Fruit fly (Drosophila melanogaster) whole organism, embryonic: ENCODE data around the gene CG32459.

ENCODE experiments used
- Antp ChIP-seq: fragments of 200-800 bp; sonication (Bioruptor generic); optimal IDR thresholded peaks from 3 replicates; lab custom pipeline; 2016; ENCODE audit warnings: missing biosample characterization, missing genetic modification characterization
- Bdp1 ChIP-seq: fragments of 200-800 bp; sonication (Bioruptor generic); optimal IDR thresholded peaks from 3 replicates; lab custom pipeline; 2016; ENCODE audit warnings: missing biosample characterization, missing genetic modification characterization
- CG10147 ChIP-seq: fragments of 200-800 bp; sonication (Bioruptor generic); optimal IDR thresholded peaks from 2 replicates; lab custom pipeline; 2019; ENCODE audit warnings: missing biosample characterization, mild to moderate bottlenecking, missing genetic modification characterization, moderate library complexity
- CG10366 ChIP-seq: fragments of 200-800 bp; sonication (Bioruptor generic); IDR thresholded peaks from 2 replicates; pipeline ENCODE4 v1.3.6; 2022; ENCODE audit warnings: missing biosample characterization, missing genetic modification characterization
- CG10431 ChIP-seq: fragments of 200-800 bp; sonication (Bioruptor generic); optimal IDR thresholded peaks from 3 replicates; lab custom pipeline; 2018; ENCODE audit warnings: missing biosample characterization, mild to moderate bottlenecking, missing genetic modification characterization
- CG10959 ChIP-seq: fragments of 200-800 bp; sonication (Bioruptor generic); IDR thresholded peaks from 2 replicates; pipeline ENCODE4 v1.3.6; 2022; ENCODE audit warnings: missing biosample characterization, missing genetic modification characterization
- CG12391 ChIP-seq: fragments of 200-800 bp; sonication (Bioruptor generic); optimal IDR thresholded peaks from 3 replicates; lab custom pipeline; 2018; ENCODE audit warnings: missing biosample characterization, mild to moderate bottlenecking, missing genetic modification characterization, moderate library complexity
- CG13123 ChIP-seq: fragments of 200-800 bp; sonication (Bioruptor generic); optimal IDR thresholded peaks from 2 replicates; lab custom pipeline; 2016; ENCODE audit warnings: missing biosample characterization, missing genetic modification characterization
- CG13775 ChIP-seq: fragments of 200-800 bp; sonication (Bioruptor generic); optimal IDR thresholded peaks from 3 replicates; lab custom pipeline; 2017; ENCODE audit warnings: missing biosample characterization, mild to moderate bottlenecking, missing genetic modification characterization
- CG14050 ChIP-seq: fragments of 200-800 bp; sonication (Bioruptor generic); IDR thresholded peaks from 3 replicates; pipeline ENCODE4 v1.3.6; 2022; ENCODE audit warnings: missing biosample characterization, missing genetic modification characterization
- CG14965 ChIP-seq: fragments of 200-800 bp; sonication (Bioruptor generic); optimal IDR thresholded peaks from 2 replicates; lab custom pipeline; 2016; ENCODE audit warnings: missing biosample characterization, missing genetic modification characterization, borderline replicate concordance
- CG16815 ChIP-seq: fragments of 200-800 bp; sonication (Bioruptor generic); optimal IDR thresholded peaks from 3 replicates; lab custom pipeline; 2017; ENCODE audit warnings: missing biosample characterization, mild to moderate bottlenecking, missing genetic modification characterization
- CG16863 ChIP-seq: fragments of 200-800 bp; sonication (Bioruptor generic); optimal IDR thresholded peaks from 3 replicates; lab custom pipeline; 2016; ENCODE audit warnings: missing biosample characterization, missing genetic modification characterization
- CG17186 ChIP-seq: fragments of 200-800 bp; sonication (Bioruptor generic); optimal IDR thresholded peaks from 3 replicates; lab custom pipeline; 2017; ENCODE audit warnings: missing biosample characterization, missing genetic modification reagents, missing genetic modification characterization
- CG17328 ChIP-seq: fragments of 200-800 bp; sonication (Bioruptor generic); IDR thresholded peaks from 2 replicates; pipeline ENCODE4 v1.3.6; 2022; ENCODE audit warnings: missing biosample characterization, missing genetic modification characterization
- CG30431 ChIP-seq: fragments of 200-800 bp; sonication (Bioruptor generic); optimal IDR thresholded peaks from 2 replicates; lab custom pipeline; 2017; ENCODE audit warnings: missing biosample characterization, missing genetic modification characterization
- CG32767 ChIP-seq: fragments of 200-800 bp; sonication (Bioruptor generic); IDR thresholded peaks from 2 replicates; pipeline ENCODE4 v1.3.6; 2022; ENCODE audit warnings: missing biosample characterization, missing genetic modification characterization
- CG34224 ChIP-seq: fragments of 200-800 bp; sonication (Bioruptor generic); IDR thresholded peaks from 3 replicates; pipeline ENCODE4 v1.3.6; 2022; ENCODE audit warnings: missing biosample characterization, missing genetic modification characterization; ENCODE audit not compliant: partially characterized antibody
- CG42726 ChIP-seq: fragments of 200-800 bp; sonication (Bioruptor generic); IDR thresholded peaks from 2 replicates; pipeline ENCODE4 v1.3.6; 2022; ENCODE audit warnings: missing biosample characterization, missing genetic modification characterization; ENCODE audit not compliant: partially characterized antibody
- CG6254 ChIP-seq: fragments of 200-800 bp; sonication (Bioruptor generic); optimal IDR thresholded peaks from 3 replicates; lab custom pipeline; 2017; ENCODE audit warnings: mild to moderate bottlenecking, missing biosample characterization, missing genetic modification reagents, missing genetic modification characterization
- CG6272 ChIP-seq: fragments of 200-800 bp; sonication (Bioruptor generic); IDR thresholded peaks from 2 replicates; pipeline ENCODE4 v1.3.6; 2022; ENCODE audit warnings: missing biosample characterization, missing genetic modification characterization
- CG6791 ChIP-seq: fragments of 200-800 bp; sonication (Bioruptor generic); IDR thresholded peaks from 3 replicates; pipeline ENCODE4 v1.3.6; 2022; ENCODE audit warnings: missing biosample characterization, missing genetic modification characterization; ENCODE audit not compliant: partially characterized antibody
- CG8924 ChIP-seq: fragments of 200-800 bp; optimal IDR thresholded peaks from 3 replicates; lab custom pipeline; 2019; ENCODE audit warnings: missing biosample characterization, mild to moderate bottlenecking, missing genetic modification characterization, moderate library complexity
- CG9215 ChIP-seq: fragments of 200-800 bp; sonication (Bioruptor generic); IDR thresholded peaks from 2 replicates; pipeline ENCODE4 v1.3.6; 2022; ENCODE audit warnings: missing biosample characterization, missing genetic modification characterization
- Dbx ChIP-seq: fragments of 200-800 bp; sonication (Bioruptor generic); IDR thresholded peaks from 3 replicates; pipeline ENCODE4 v1.3.6; 2022; ENCODE audit warnings: missing biosample characterization, missing genetic modification characterization
- Dip3 ChIP-seq: fragments of 200-800 bp; sonication (Bioruptor generic); optimal IDR thresholded peaks from 3 replicates; lab custom pipeline; 2016; ENCODE audit warnings: missing biosample characterization, missing genetic modification characterization
- Hr3 ChIP-seq: fragments of 200-800 bp; sonication (Bioruptor generic); optimal IDR thresholded peaks from 3 replicates; lab custom pipeline; 2016; ENCODE audit warnings: missing biosample characterization, missing genetic modification characterization
- MBD-R2 ChIP-seq: fragments of 200-800 bp; sonication (Bioruptor generic); IDR thresholded peaks from 2 replicates; pipeline ENCODE4 v1.3.6; 2022; ENCODE audit warnings: missing biosample characterization, missing genetic modification characterization
- Ptx1 ChIP-seq: fragments of 200-800 bp; sonication (Bioruptor generic); IDR thresholded peaks from 2 replicates; pipeline ENCODE4 v1.3.6; 2022; ENCODE audit warnings: missing biosample characterization, missing genetic modification characterization
- Side ChIP-seq: fragments of 200-800 bp; sonication (Bioruptor generic); optimal IDR thresholded peaks from 2 replicates; lab custom pipeline; 2016; ENCODE audit warnings: missing biosample characterization, missing genetic modification characterization
- Stat92E ChIP-seq, 3 experiments: fragments of >200 bp in 2 of 3; fragments of 200-800 bp in 1 of 3; sonication (Bioruptor generic) in 1 of 3; optimal IDR thresholded peaks; 2 replicates each; lab custom pipeline; 2017 to 2019; ENCODE audit warnings: missing biosample characterization in 3 of 3, missing genetic modification characterization in 3 of 3, mild to moderate bottlenecking in 1 of 3, moderate library complexity in 1 of 3
- Taf1 ChIP-seq: fragments of 200-800 bp; sonication (Bioruptor generic); IDR thresholded peaks from 2 replicates; pipeline ENCODE4 v1.3.6; 2022; ENCODE audit warnings: missing biosample characterization, missing genetic modification characterization
- al ChIP-seq: fragments of 200-800 bp; sonication (Bioruptor generic); IDR thresholded peaks from 2 replicates; pipeline ENCODE4 v1.3.6; 2022; ENCODE audit warnings: missing biosample characterization, missing genetic modification characterization
- aop ChIP-seq: fragments of 200-800 bp; sonication (Bioruptor generic); IDR thresholded peaks from 2 replicates; pipeline ENCODE4 v1.3.6; 2022; ENCODE audit warnings: missing biosample characterization, missing genetic modification characterization
- ap ChIP-seq: fragments of 200-800 bp; sonication (Bioruptor generic); IDR thresholded peaks from 2 replicates; pipeline ENCODE4 v1.3.6; 2022; ENCODE audit warnings: missing biosample characterization, missing genetic modification characterization
- cad ChIP-seq: fragments of >200 bp; optimal IDR thresholded peaks from 2 replicates; lab custom pipeline; 2017; ENCODE audit warnings: missing biosample characterization, missing genetic modification characterization
- cg ChIP-seq: fragments of 200-800 bp; sonication (Bioruptor generic); optimal IDR thresholded peaks from 3 replicates; lab custom pipeline; 2019; ENCODE audit warnings: missing biosample characterization, mild to moderate bottlenecking, missing genetic modification characterization, moderate library complexity
- ci ChIP-seq: fragments of 200-800 bp; sonication (Bioruptor generic); IDR thresholded peaks from 3 replicates; pipeline ENCODE4 v1.3.6; 2022; ENCODE audit warnings: missing biosample characterization, missing genetic modification characterization
- crp ChIP-seq, 2 experiments: fragments of 200-800 bp; sonication (Bioruptor generic); optimal IDR thresholded peaks; 2 replicates in 1 of 2; 3 replicates in 1 of 2; lab custom pipeline; 2017; ENCODE audit warnings: missing biosample characterization in 2 of 2, missing genetic modification characterization in 2 of 2, mild to moderate bottlenecking in 1 of 2, moderate library complexity in 1 of 2
- cwo ChIP-seq: fragments of 200-800 bp; sonication (Bioruptor generic); optimal IDR thresholded peaks from 3 replicates; lab custom pipeline; 2017; ENCODE audit warnings: missing biosample characterization, missing genetic modification characterization, mild to moderate bottlenecking, moderate library complexity, missing genetic modification reagents
- dan ChIP-seq: fragments of 200-800 bp; sonication (Bioruptor generic); IDR thresholded peaks from 2 replicates; pipeline ENCODE4 v1.3.6; 2022; ENCODE audit warnings: missing biosample characterization, missing genetic modification characterization
- fru ChIP-seq: fragments of >200 bp; optimal IDR thresholded peaks from 2 replicates; lab custom pipeline; 2017
- h ChIP-seq: fragments of >200 bp; optimal IDR thresholded peaks from 2 replicates; lab custom pipeline; 2017
- oc ChIP-seq: fragments of 200-800 bp; sonication (Bioruptor generic); optimal IDR thresholded peaks from 2 replicates; lab custom pipeline; 2018; ENCODE audit warnings: missing biosample characterization, mild to moderate bottlenecking, missing genetic modification characterization, moderate library complexity
- ro ChIP-seq: fragments of 200-800 bp; sonication (Bioruptor generic); IDR thresholded peaks from 2 replicates; pipeline ENCODE4 v1.3.6; 2022; ENCODE audit warnings: missing biosample characterization, missing genetic modification characterization
- sob ChIP-seq: fragments of 200-800 bp; sonication (Bioruptor generic); IDR thresholded peaks from 2 replicates; pipeline ENCODE4 v1.3.6; 2022; ENCODE audit warnings: missing biosample characterization, missing genetic modification characterization
- unc-4 ChIP-seq: fragments of 200-800 bp; sonication (Bioruptor generic); IDR thresholded peaks from 2 replicates; pipeline ENCODE4 v1.3.6; 2022; ENCODE audit warnings: missing biosample characterization, missing genetic modification characterization; ENCODE audit not compliant: partially characterized antibody
- vnd ChIP-seq: fragments of 200-800 bp; sonication (Bioruptor generic); IDR thresholded peaks from 3 replicates; pipeline ENCODE4 v1.3.6; 2022; ENCODE audit warnings: missing biosample characterization, missing genetic modification characterization; ENCODE audit not compliant: partially characterized antibody
- zen2 ChIP-seq: fragments of 200-800 bp; sonication (Bioruptor generic); IDR thresholded peaks from 3 replicates; pipeline ENCODE4 v1.3.6; 2022; ENCODE audit warnings: missing biosample characterization, missing genetic modification characterization; ENCODE audit not compliant: partially characterized antibody
- zfh2 ChIP-seq: fragments of 200-800 bp; sonication (Bioruptor generic); optimal IDR thresholded peaks from 2 replicates; lab custom pipeline; 2016; ENCODE audit warnings: missing biosample characterization, missing genetic modification characterization

The CG32459 gene

DNA sequence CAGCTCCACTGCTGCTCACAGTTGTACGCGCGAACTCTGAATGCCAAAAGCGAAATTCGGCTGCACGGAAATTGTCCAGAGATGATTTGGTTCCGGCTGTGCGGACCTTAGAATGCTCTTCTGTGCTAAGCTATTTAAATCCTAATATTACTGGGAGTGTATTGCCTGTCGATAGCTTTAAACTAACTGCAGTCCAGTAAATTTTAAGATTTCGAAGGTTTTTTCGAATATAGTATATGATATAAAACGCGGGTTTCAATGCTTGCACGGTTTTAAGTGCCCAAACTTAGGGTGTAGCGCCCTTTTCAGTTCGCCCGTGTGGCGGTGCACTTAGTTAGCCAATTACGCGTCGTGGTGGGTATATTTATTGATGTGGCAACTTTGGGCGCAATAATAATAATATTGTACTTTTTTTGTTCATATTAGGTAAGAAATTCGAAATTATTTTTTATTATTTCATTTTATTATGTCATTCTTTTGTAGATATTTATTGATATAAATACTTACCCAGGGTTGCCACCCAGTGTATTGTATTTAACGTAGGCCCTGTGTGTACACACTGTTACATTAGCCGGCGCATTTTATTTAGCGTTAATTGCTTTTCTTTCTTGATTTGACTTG lies 23.0 kb upstream of the CG32459 start, which contains the start of the genes Chro and Ssl1 (continued):
- peak; percentile 100 for TF ChIP-seq CG32767 (GFP tag; lab: Robert Waterston, UW)
- peak; percentile 100 for TF ChIP-seq CG12391 (tag; lab: Kevin White, UChicago)
- TF ChIP-seq CG34224 (GFP tag; lab: Robert Waterston, UW), result 0 out of 3 replicates have a peak, but pooled peaks have one; percentile 28
- TF ChIP-seq CG16863, result peak; percentile 100
- peak; percentile 100 for TF ChIP-seq zfh2 (GFP tag; lab: Kevin White, UChicago)
- TF ChIP-seq unc-4 (GFP tag; lab: Robert Waterston, UW), result 0 out of 2 replicates have a peak, but pooled peaks have one; percentile 22
- TF ChIP-seq CG10431 (GFP tag; lab: Kevin White, UChicago), result peak; percentile 98
- TF ChIP-seq CG10959 (GFP tag; lab: Robert Waterston, UW), result peak; percentile 100
- TF ChIP-seq CG17186 (GFP tag; lab: Kevin White, UChicago), result peak; percentile 98
- peak; percentile 100 for TF ChIP-seq CG14050 (GFP tag; lab: Robert Waterston, UW)
- peak; percentile 97 for TF ChIP-seq Bdp1 (GFP tag; lab: Kevin White, UChicago)
- TF ChIP-seq CG6791, result no peak
- TF ChIP-seq CG10366 (GFP tag; lab: Robert Waterston, UW), result peak; percentile 100
- peak; percentile 100 for TF ChIP-seq CG30431 (GFP tag; lab: Kevin White, UChicago)
- peak; percentile 94 for TF ChIP-seq CG14965 (GFP tag; lab: Kevin White, UChicago)
- TF ChIP-seq vnd (GFP tag; lab: Robert Waterston, UW), result no peak
- TF ChIP-seq al (GFP tag; lab: Robert Waterston, UW), result peak; percentile 100
- TF ChIP-seq CG10147, result peak; percentile 99
- peak; percentile 100 for TF ChIP-seq sob
- peak; percentile 100 for TF ChIP-seq Dip3 (GFP tag; lab: Kevin White, UChicago)
- TF ChIP-seq Antp (GFP tag; lab: Kevin White, UChicago), result peak; percentile 100
- peak; percentile 100 for TF ChIP-seq CG8924 (tag; lab: Kevin White, UChicago)
- peak; percentile 99 for TF ChIP-seq cwo (GFP tag; lab: Kevin White, UChicago)
- TF ChIP-seq CG13775 (GFP tag; lab: Kevin White, UChicago), result peak; percentile 100
- TF ChIP-seq CG42726 (GFP tag; lab: Robert Waterston, UW), result peak; percentile 46; the same call in 1 of the 2 replicates
- TF ChIP-seq CG16815 (GFP tag; lab: Kevin White, UChicago), result peak; percentile 100
- peak; percentile 100 for TF ChIP-seq ci (GFP tag; lab: Robert Waterston, UW)
- TF ChIP-seq Side (GFP tag; lab: Kevin White, UChicago), result peak; percentile 100
- no peak for TF ChIP-seq cad (GFP tag; lab: Kevin White, UChicago)
- no peak for TF ChIP-seq h (lab: Kevin White, UChicago)
- peak; percentile 100 for TF ChIP-seq oc (tag; lab: Kevin White, UChicago)
- TF ChIP-seq MBD-R2 (GFP tag; lab: Robert Waterston, UW), result peak; percentile 99
- TF ChIP-seq CG17328 (GFP tag; lab: Robert Waterston, UW), result peak; percentile 100
- peak; percentile 100 for TF ChIP-seq dan (GFP tag; lab: Robert Waterston, UW)
- peak; percentile 100 for TF ChIP-seq ro (GFP tag; lab: Robert Waterston, UW)
- peak; percentile 18 for TF ChIP-seq cg (GFP tag; lab: Kevin White, UChicago)
- TF ChIP-seq Dbx, result peak; percentile 100
- peak; percentile 99 for TF ChIP-seq CG13123
- TF ChIP-seq crp (GFP tag; optimal IDR thresholded peaks at IDR 0.05; lab: Kevin White, UChicago), result peak; percentile 60 to 83
- TF ChIP-seq CG6272, result peak; percentile 100
- TF ChIP-seq aop (GFP tag; lab: Robert Waterston, UW), result peak; percentile 98
- no peak for TF ChIP-seq fru
- peak; percentile 100 for TF ChIP-seq Ptx1 (GFP tag; lab: Robert Waterston, UW)
- TF ChIP-seq zen2 (GFP tag; lab: Robert Waterston, UW), result no peak
- TF ChIP-seq Stat92E (GFP tag; optimal IDR thresholded peaks at IDR 0.05; lab: Kevin White, UChicago), result peak in 1 of 3 experiments; percentile 100
- peak; percentile 100 for TF ChIP-seq ap (GFP tag; lab: Robert Waterston, UW)
- TF ChIP-seq CG6254 (GFP tag; lab: Kevin White, UChicago), result peak; percentile 98
- TF ChIP-seq Taf1 (GFP tag; lab: Robert Waterston, UW), result peak; percentile 99
- TF ChIP-seq Hr3 (GFP tag; lab: Kevin White, UChicago), result peak; percentile 100
- TF ChIP-seq CG9215 (GFP tag; lab: Robert Waterston, UW), result peak; percentile 99
